Fruit fly (Drosophila melanogaster): ENCODE results near the gene CG43335.

dm6 chr3R:15680666-15681065, 45.4 kb downstream of the CG43335 start:
- no peak for TF ChIP-seq sqz (GFP tag; optimal IDR thresholded peaks at IDR 0.05)
- no peak for TF ChIP-seq Rx (GFP tag; IDR thresholded peaks at IDR 0.05)
- no peak for TF ChIP-seq ftz-f1 (GFP tag; optimal IDR thresholded peaks at IDR 0.05)
- TF ChIP-seq CG6854 (GFP tag; optimal IDR thresholded peaks at IDR 0.05): no peak
- no peak for TF ChIP-seq CG16863 (GFP tag; optimal IDR thresholded peaks at IDR 0.05)
- no peak for TF ChIP-seq nom (GFP tag; optimal IDR thresholded peaks at IDR 0.05)
- no peak for TF ChIP-seq CG10543 (GFP tag; optimal IDR thresholded peaks at IDR 0.05)
- no peak for TF ChIP-seq CG8089 (GFP tag; optimal IDR thresholded peaks at IDR 0.05)
- TF ChIP-seq CG6654 (GFP tag; optimal IDR thresholded peaks at IDR 0.05): no peak
- TF ChIP-seq bigmax (GFP tag; optimal IDR thresholded peaks at IDR 0.05): no peak
- no peak for TF ChIP-seq CHES-1-like (GFP tag; optimal IDR thresholded peaks at IDR 0.05)
